Worm (Caenorhabditis elegans): ENCODE results near the gene C25H3.15.

ce11 chrII:5638059-5638458, 27.1 kb upstream of the C25H3.15 start, which contains the start of gene F59E12.3:
- no peak for TF ChIP-seq pha-4 (tag; optimal IDR thresholded peaks at IDR 0.05)
- TF ChIP-seq ztf-16 (tag; optimal IDR thresholded peaks at IDR 0.05), result no peak
- no peak for TF ChIP-seq ttx-3 (tag; optimal IDR thresholded peaks at IDR 0.05)
- no peak for TF ChIP-seq fkh-10 (GFP tag; optimal IDR thresholded peaks at IDR 0.05)
- TF ChIP-seq nfya-1 (tag; optimal IDR thresholded peaks at IDR 0.05), result no peak
- no peak for TF ChIP-seq ceh-45 (GFP tag; IDR thresholded peaks at IDR 0.05)
- no peak for TF ChIP-seq eyg-1 (tag; optimal IDR thresholded peaks at IDR 0.05)
- no peak for TF ChIP-seq pag-3 (tag; optimal IDR thresholded peaks at IDR 0.05; ENCODE audit: borderline replicate concordance)
- TF ChIP-seq K02D7.2 (tag; optimal IDR thresholded peaks at IDR 0.05), result no peak
- TF ChIP-seq sox-4 (tag; optimal IDR thresholded peaks at IDR 0.05), result no peak
- no peak for TF ChIP-seq pax-1 (tag; optimal IDR thresholded peaks at IDR 0.05)
